Fruit fly (Drosophila melanogaster) S2 (cell line): ENCODE measurements around the gene Surf1.

Experiments
- CG8478 ChIP-seq: fragments of >200 bp; optimal IDR thresholded peaks from 2 replicates; lab custom pipeline; 2018
- CTCF ChIP-seq, 2 experiments: fragments of >200 bp; optimal IDR thresholded peaks; 2 replicates each; lab custom pipeline; 2018

DNA sequence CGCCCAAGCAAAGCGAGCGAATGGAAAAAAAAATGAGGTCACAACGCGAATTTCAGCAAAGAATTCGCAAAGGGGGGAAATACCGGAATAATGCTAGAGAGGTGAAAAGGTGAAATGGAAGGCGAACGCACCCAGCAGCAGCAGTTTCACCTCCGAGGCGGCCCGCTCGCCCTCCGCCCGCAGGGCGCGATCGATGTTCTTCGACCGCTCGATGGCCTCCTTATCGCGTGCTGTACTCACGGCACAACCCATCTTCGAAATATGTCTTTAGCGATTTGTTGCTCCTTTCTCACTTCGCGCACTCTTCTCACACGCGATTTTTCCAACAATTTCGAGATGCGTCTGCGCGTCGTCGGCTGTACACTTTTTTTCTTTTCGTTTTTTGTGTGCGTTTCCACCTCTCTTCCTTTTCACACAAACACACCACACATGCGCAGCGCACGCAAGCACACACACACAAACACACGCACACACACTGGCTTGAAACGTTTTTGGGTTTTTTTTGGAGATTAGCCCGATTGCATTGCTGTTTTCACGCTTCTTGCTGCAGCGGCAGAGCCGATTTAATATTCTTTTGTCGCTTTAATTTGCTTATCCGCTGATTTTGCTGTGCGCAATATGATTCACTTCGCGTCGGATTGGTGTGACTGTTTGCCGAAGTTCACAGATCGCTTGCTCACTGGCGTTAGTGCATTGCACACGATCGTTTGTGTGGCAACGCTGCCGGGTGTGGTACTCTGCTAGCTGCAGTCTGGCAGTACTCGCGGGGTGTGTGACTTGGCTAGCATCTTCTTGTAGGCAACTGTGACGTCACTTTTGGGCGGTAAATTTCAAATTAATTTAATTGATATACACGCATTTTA is 21.5 kb downstream of the Surf1 start, which contains the start of gene Galphai:
- TF ChIP-seq CG8478 (lab: Kevin White, UChicago) (no peak), CTCF (optimal IDR thresholded peaks at IDR 0.05; lab: Kevin White, UChicago) (peak; percentile 76)
